Fruit fly (Drosophila melanogaster) whole organism, embryonic: ENCODE measurements around the gene Nrx-IV.

Experiments used
- Bgb ChIP-seq: fragments of 200-800 bp; sonication (Bioruptor generic); IDR thresholded peaks from 2 replicates; pipeline ENCODE4 v1.3.6; 2022; ENCODE audit warnings: missing biosample characterization, missing genetic modification characterization; ENCODE audit not compliant: partially characterized antibody
- Bteb2 ChIP-seq: fragments of 200-800 bp; sonication (Bioruptor generic); optimal IDR thresholded peaks from 2 replicates; lab custom pipeline; 2016; ENCODE audit warnings: missing biosample characterization, missing genetic modification characterization
- CG10147 ChIP-seq: fragments of 200-800 bp; sonication (Bioruptor generic); optimal IDR thresholded peaks from 2 replicates; lab custom pipeline; 2019; ENCODE audit warnings: missing biosample characterization, mild to moderate bottlenecking, missing genetic modification characterization, moderate library complexity
- CG10366 ChIP-seq: fragments of 200-800 bp; sonication (Bioruptor generic); IDR thresholded peaks from 2 replicates; pipeline ENCODE4 v1.3.6; 2022; ENCODE audit warnings: missing biosample characterization, missing genetic modification characterization
- CG14710 ChIP-seq: fragments of 200-800 bp; sonication (Bioruptor generic); optimal IDR thresholded peaks from 3 replicates; lab custom pipeline; 2019; ENCODE audit warnings: missing biosample characterization, mild to moderate bottlenecking, missing genetic modification characterization, moderate library complexity
- CG15073 ChIP-seq: fragments of 200-800 bp; sonication (Bioruptor generic); optimal IDR thresholded peaks from 2 replicates; lab custom pipeline; 2016; ENCODE audit warnings: missing biosample characterization, missing genetic modification characterization
- CG16863 ChIP-seq: fragments of 200-800 bp; sonication (Bioruptor generic); optimal IDR thresholded peaks from 3 replicates; lab custom pipeline; 2016; ENCODE audit warnings: missing biosample characterization, missing genetic modification characterization
- CG17186 ChIP-seq: fragments of 200-800 bp; sonication (Bioruptor generic); optimal IDR thresholded peaks from 3 replicates; lab custom pipeline; 2017; ENCODE audit warnings: missing biosample characterization, missing genetic modification reagents, missing genetic modification characterization
- CG17829 ChIP-seq: fragments of 200-800 bp; optimal IDR thresholded peaks from 2 replicates; lab custom pipeline; 2019; ENCODE audit warnings: missing biosample characterization, mild to moderate bottlenecking, missing genetic modification characterization, moderate library complexity
- CG18764 ChIP-seq: fragments of 200-800 bp; sonication (Bioruptor generic); optimal IDR thresholded peaks from 3 replicates; lab custom pipeline; 2016; ENCODE audit warnings: missing biosample characterization, missing genetic modification characterization
- CG2875 ChIP-seq: fragments of 200-800 bp; sonication (Bioruptor generic); optimal IDR thresholded peaks from 2 replicates; lab custom pipeline; 2017; ENCODE audit warnings: missing biosample characterization, mild to moderate bottlenecking, missing genetic modification characterization, missing genetic modification reagents
- CG31365 ChIP-seq: fragments of 200-800 bp; sonication (Bioruptor generic); optimal IDR thresholded peaks from 2 replicates; lab custom pipeline; 2018; ENCODE audit warnings: missing biosample characterization, mild to moderate bottlenecking, missing genetic modification characterization
- CG32767 ChIP-seq: fragments of 200-800 bp; sonication (Bioruptor generic); IDR thresholded peaks from 2 replicates; pipeline ENCODE4 v1.3.6; 2022; ENCODE audit warnings: missing biosample characterization, missing genetic modification characterization
- CG42726 ChIP-seq: fragments of 200-800 bp; sonication (Bioruptor generic); IDR thresholded peaks from 2 replicates; pipeline ENCODE4 v1.3.6; 2022; ENCODE audit warnings: missing biosample characterization, missing genetic modification characterization; ENCODE audit not compliant: partially characterized antibody
- CG43689 ChIP-seq: fragments of 200-800 bp; sonication (Bioruptor generic); IDR thresholded peaks from 2 replicates; pipeline ENCODE4 v1.3.6; 2022; ENCODE audit warnings: missing biosample characterization, missing genetic modification characterization
- CG4617 ChIP-seq: fragments of 200-800 bp; sonication (Bioruptor generic); optimal IDR thresholded peaks from 3 replicates; lab custom pipeline; 2016; ENCODE audit warnings: missing biosample characterization, missing genetic modification characterization, borderline replicate concordance
- CG5245 ChIP-seq: fragments of 200-800 bp; sonication (Bioruptor generic); optimal IDR thresholded peaks from 3 replicates; lab custom pipeline; 2016; ENCODE audit warnings: missing biosample characterization, missing genetic modification characterization
- CG6689 ChIP-seq: fragments of 200-800 bp; sonication (Bioruptor generic); IDR thresholded peaks from 2 replicates; pipeline ENCODE4 v1.3.6; 2022; ENCODE audit warnings: missing biosample characterization, missing genetic modification characterization
- CG6765 ChIP-seq: fragments of 200-800 bp; sonication (Bioruptor generic); optimal IDR thresholded peaks from 3 replicates; lab custom pipeline; 2017; ENCODE audit warnings: missing biosample characterization, mild to moderate bottlenecking, missing genetic modification characterization
- CG6813 ChIP-seq: fragments of 200-800 bp; sonication (Bioruptor generic); optimal IDR thresholded peaks from 2 replicates; lab custom pipeline; 2017; ENCODE audit warnings: missing biosample characterization, missing genetic modification characterization, mild to moderate bottlenecking, moderate library complexity, missing genetic modification reagents
- CG7372 ChIP-seq: fragments of 200-800 bp; sonication (Bioruptor generic); IDR thresholded peaks from 2 replicates; pipeline ENCODE4 v1.3.6; 2022; ENCODE audit warnings: missing biosample characterization, missing genetic modification characterization
- CG9727 ChIP-seq: fragments of 200-800 bp; sonication (Bioruptor generic); optimal IDR thresholded peaks from 3 replicates; lab custom pipeline; 2017; ENCODE audit warnings: missing biosample characterization, mild to moderate bottlenecking, missing genetic modification characterization
- Dip3 ChIP-seq: fragments of 200-800 bp; sonication (Bioruptor generic); optimal IDR thresholded peaks from 3 replicates; lab custom pipeline; 2016; ENCODE audit warnings: missing biosample characterization, missing genetic modification characterization
- Fer2 ChIP-seq: fragments of 200-800 bp; sonication (Bioruptor generic); optimal IDR thresholded peaks from 2 replicates; lab custom pipeline; 2018; ENCODE audit warnings: missing biosample characterization, mild to moderate bottlenecking, missing genetic modification characterization, moderate library complexity
- HLHmδ ChIP-seq: fragments of 200-800 bp; sonication (Bioruptor generic); optimal IDR thresholded peaks from 2 replicates; lab custom pipeline; 2018; ENCODE audit warnings: missing biosample characterization, mild to moderate bottlenecking, missing genetic modification characterization, moderate library complexity
- Hand ChIP-seq: fragments of 200-800 bp; sonication (Bioruptor generic); optimal IDR thresholded peaks from 2 replicates; lab custom pipeline; 2017; ENCODE audit warnings: mild to moderate bottlenecking, missing biosample characterization, missing genetic modification reagents, missing genetic modification characterization
- HmgD ChIP-seq: fragments of 200-800 bp; sonication (Bioruptor generic); optimal IDR thresholded peaks from 3 replicates; lab custom pipeline; 2016; ENCODE audit warnings: missing biosample characterization, missing genetic modification characterization
- Hr3 ChIP-seq: fragments of 200-800 bp; sonication (Bioruptor generic); optimal IDR thresholded peaks from 3 replicates; lab custom pipeline; 2016; ENCODE audit warnings: missing biosample characterization, missing genetic modification characterization
- Meics ChIP-seq: fragments of 200-800 bp; sonication (Bioruptor generic); optimal IDR thresholded peaks from 2 replicates; lab custom pipeline; 2017; ENCODE audit warnings: missing biosample characterization, mild to moderate bottlenecking, missing genetic modification characterization
- NC2α ChIP-seq: fragments of 200-800 bp; sonication (Bioruptor generic); optimal IDR thresholded peaks from 2 replicates; lab custom pipeline; 2016; ENCODE audit warnings: missing biosample characterization, missing genetic modification characterization
- Neu2 ChIP-seq: fragments of 200-800 bp; sonication (Bioruptor generic); optimal IDR thresholded peaks from 3 replicates; lab custom pipeline; 2016; ENCODE audit warnings: missing biosample characterization, missing genetic modification characterization, borderline replicate concordance
- Nf-YC ChIP-seq: fragments of 200-800 bp; optimal IDR thresholded peaks from 3 replicates; lab custom pipeline; 2019; ENCODE audit warnings: missing biosample characterization, mild to moderate bottlenecking, missing genetic modification characterization, moderate library complexity
- Rx ChIP-seq: fragments of 200-800 bp; sonication (Bioruptor generic); IDR thresholded peaks from 2 replicates; pipeline ENCODE4 v1.3.6; 2022; ENCODE audit warnings: missing biosample characterization, missing genetic modification characterization
- TFAM ChIP-seq: fragments of 200-800 bp; sonication (Bioruptor generic); optimal IDR thresholded peaks from 2 replicates; lab custom pipeline; 2017; ENCODE audit warnings: missing biosample characterization, missing genetic modification characterization, inconsistent platforms
- Vsx1 ChIP-seq: fragments of 200-800 bp; sonication (Bioruptor generic); optimal IDR thresholded peaks from 2 replicates; lab custom pipeline; 2017; ENCODE audit warnings: missing biosample characterization, mild to moderate bottlenecking, missing genetic modification characterization, missing genetic modification reagents
- aop ChIP-seq: fragments of 200-800 bp; sonication (Bioruptor generic); IDR thresholded peaks from 2 replicates; pipeline ENCODE4 v1.3.6; 2022; ENCODE audit warnings: missing biosample characterization, missing genetic modification characterization
- dan ChIP-seq: fragments of 200-800 bp; sonication (Bioruptor generic); IDR thresholded peaks from 2 replicates; pipeline ENCODE4 v1.3.6; 2022; ENCODE audit warnings: missing biosample characterization, missing genetic modification characterization
- fd102C ChIP-seq: fragments of 200-800 bp; sonication (Bioruptor generic); optimal IDR thresholded peaks from 2 replicates; lab custom pipeline; 2018; ENCODE audit warnings: missing biosample characterization, mild to moderate bottlenecking, missing genetic modification characterization, moderate library complexity
- fd96Cb ChIP-seq: fragments of 200-800 bp; sonication (Bioruptor generic); optimal IDR thresholded peaks from 2 replicates; lab custom pipeline; 2018; ENCODE audit warnings: missing biosample characterization, mild to moderate bottlenecking, missing genetic modification characterization, moderate library complexity
- fru ChIP-seq: fragments of >200 bp; optimal IDR thresholded peaks from 2 replicates; lab custom pipeline; 2017
- gcm2 ChIP-seq: fragments of 200-800 bp; sonication (Bioruptor generic); optimal IDR thresholded peaks from 2 replicates; lab custom pipeline; 2016; ENCODE audit warnings: missing biosample characterization, missing genetic modification characterization
- ind ChIP-seq: fragments of 200-800 bp; sonication (Bioruptor generic); optimal IDR thresholded peaks from 3 replicates; lab custom pipeline; 2016; ENCODE audit warnings: missing biosample characterization, missing genetic modification characterization
- inv ChIP-seq: fragments of 200-800 bp; sonication (Bioruptor generic); IDR thresholded peaks from 2 replicates; pipeline ENCODE4 v1.3.6; 2022; ENCODE audit warnings: missing biosample characterization, missing genetic modification characterization; ENCODE audit not compliant: partially characterized antibody
- jumu ChIP-seq: fragments of 200-800 bp; sonication (Bioruptor generic); optimal IDR thresholded peaks from 3 replicates; lab custom pipeline; 2016; ENCODE audit warnings: missing biosample characterization, missing genetic modification characterization
- kay ChIP-seq: fragments of 200-800 bp; sonication (Bioruptor generic); optimal IDR thresholded peaks from 2 replicates; lab custom pipeline; 2016; ENCODE audit warnings: missing biosample characterization, missing genetic modification characterization
- lbe ChIP-seq: fragments of 200-800 bp; sonication (Bioruptor generic); optimal IDR thresholded peaks from 2 replicates; lab custom pipeline; 2016; ENCODE audit warnings: missing biosample characterization, mild to moderate bottlenecking, missing genetic modification characterization
- p53 ChIP-seq: fragments of 200-800 bp; sonication (Bioruptor generic); optimal IDR thresholded peaks from 2 replicates; lab custom pipeline; 2016; ENCODE audit warnings: missing biosample characterization, missing genetic modification characterization
- ro ChIP-seq: fragments of 200-800 bp; sonication (Bioruptor generic); IDR thresholded peaks from 2 replicates; pipeline ENCODE4 v1.3.6; 2022; ENCODE audit warnings: missing biosample characterization, missing genetic modification characterization
- row ChIP-seq: fragments of 200-800 bp; sonication (Bioruptor generic); IDR thresholded peaks from 3 replicates; pipeline ENCODE4 v1.3.6; 2022; ENCODE audit warnings: missing biosample characterization, missing genetic modification characterization
- sr ChIP-seq: fragments of 200-800 bp; sonication (Bioruptor generic); IDR thresholded peaks from 3 replicates; pipeline ENCODE4 v1.3.6; 2022; ENCODE audit warnings: missing biosample characterization, missing genetic modification characterization
- unc-4 ChIP-seq: fragments of 200-800 bp; sonication (Bioruptor generic); IDR thresholded peaks from 2 replicates; pipeline ENCODE4 v1.3.6; 2022; ENCODE audit warnings: missing biosample characterization, missing genetic modification characterization; ENCODE audit not compliant: partially characterized antibody

The Nrx-IV gene

dm6 chr3L:12119875-12120485 is 26.3 kb upstream of the Nrx-IV start, which contains the start of gene CG11560 (continued):
- TF ChIP-seq CG6689 (GFP tag; lab: Robert Waterston, UW) (no peak), sr (GFP tag; lab: Robert Waterston, UW) (no peak), CG32767 (GFP tag; lab: Robert Waterston, UW) (no peak), Rx (GFP tag; lab: Robert Waterston, UW) (no peak), Neu2 (GFP tag; lab: Kevin White, UChicago) (no peak), fd102C (GFP tag; lab: Kevin White, UChicago) (no peak), CG7372 (GFP tag; lab: Robert Waterston, UW) (no peak), CG17186 (peak; percentile 1), row (GFP tag; lab: Robert Waterston, UW) (no peak; the same call in 2 of the 3 replicates), Meics (no peak), CG15073 (GFP tag; lab: Kevin White, UChicago) (no peak), CG10147 (GFP tag; lab: Kevin White, UChicago) (no peak), CG9727 (GFP tag; lab: Kevin White, UChicago) (no peak), jumu (GFP tag; lab: Kevin White, UChicago) (no peak), HmgD (GFP tag; lab: Kevin White, UChicago) (no peak), CG17829 (peak; percentile 2), Bgb (peak; percentile 67), p53 (GFP tag; lab: Kevin White, UChicago) (no peak), CG5245 (GFP tag; lab: Kevin White, UChicago) (no peak), CG31365 (tag; lab: Kevin White, UChicago) (no peak), CG10366 (GFP tag; lab: Robert Waterston, UW) (no peak), Dip3 (GFP tag; lab: Kevin White, UChicago) (no peak), CG4617 (GFP tag; lab: Kevin White, UChicago) (peak; percentile 24), unc-4 (peak; percentile 73), CG2875 (no peak), TFAM (GFP tag; lab: Kevin White, UChicago) (no peak), HLHmδ (no peak), Hand (GFP tag; lab: Kevin White, UChicago) (no peak), dan (no peak), Bteb2 (GFP tag; lab: Kevin White, UChicago) (no peak), lbe (GFP tag; lab: Kevin White, UChicago) (no peak), ind (no peak), fru (lab: Kevin White, UChicago) (no peak), Nf-YC (tag; lab: Kevin White, UChicago) (no peak), ro (GFP tag; lab: Robert Waterston, UW) (no peak), CG6813 (GFP tag; lab: Kevin White, UChicago) (no peak), CG14710 (peak; percentile 19), Fer2 (no peak), CG16863 (GFP tag; lab: Kevin White, UChicago) (no peak), Hr3 (GFP tag; lab: Kevin White, UChicago) (no peak), CG6765 (no peak), kay (GFP tag; lab: Kevin White, UChicago) (no peak), CG42726 (no peak), CG43689 (GFP tag; lab: Robert Waterston, UW) (no peak), NC2α (GFP tag; lab: Kevin White, UChicago) (no peak), Vsx1 (GFP tag; lab: Kevin White, UChicago) (no peak), inv (GFP tag; lab: Robert Waterston, UW) (peak; percentile 50; the same call in 1 of the 2 replicates), gcm2 (GFP tag; lab: Kevin White, UChicago) (no peak), CG18764 (no peak), aop (GFP tag; lab: Robert Waterston, UW) (no peak), fd96Cb (no peak)
